Fruit fly (Drosophila melanogaster): ENCODE results near the gene PK1-R.

The PK1-R gene

DNA sequence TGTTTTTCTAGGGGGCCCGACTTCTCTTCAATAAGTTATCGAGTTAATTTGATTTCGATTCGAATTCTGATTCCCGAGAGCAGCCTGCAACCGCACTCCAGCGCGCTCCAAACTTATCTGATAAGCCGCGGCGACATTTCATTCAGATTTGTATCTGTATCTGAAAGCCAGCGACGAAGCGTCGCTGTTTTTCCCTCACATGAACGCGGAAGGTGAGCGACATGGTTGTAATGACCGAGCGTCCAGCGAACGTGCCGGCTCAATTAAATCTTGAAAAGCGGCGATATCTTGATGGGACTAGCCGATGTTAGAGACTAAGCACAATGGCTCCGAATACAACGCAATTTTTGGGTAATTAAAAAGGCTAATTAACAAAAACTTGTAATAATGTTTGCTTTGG, at the start of gene PK1-R:
Gene PK1-R (minus strand): TSS at position 101 of the 400 bp plus-strand sequence.
- TF ChIP-seq noc (tag; optimal IDR thresholded peaks at IDR 0.05): no peak

DNA sequence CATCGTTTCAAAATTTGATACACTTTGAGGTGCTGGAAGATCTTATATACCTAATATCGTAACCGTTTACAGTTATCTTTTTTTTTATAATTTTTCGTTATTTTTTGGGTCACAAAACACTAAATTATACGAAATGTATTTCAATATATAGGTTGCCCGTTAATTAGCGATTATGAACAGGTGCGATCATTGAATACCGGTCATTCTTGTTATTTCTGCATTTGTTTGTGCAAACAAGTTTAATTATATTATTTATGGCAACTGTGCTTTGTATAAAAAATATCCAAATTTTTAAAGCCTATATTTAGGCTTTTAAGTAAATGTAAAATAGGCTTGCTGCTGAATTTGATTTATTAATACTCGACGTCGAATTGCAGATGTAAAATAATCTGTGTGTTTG, 49.6 kb upstream of the PK1-R start, which contains the start of gene CG42500:
Gene CG42500 (minus strand): TSS at position 101 of the 400 bp plus-strand sequence.
- TF ChIP-seq noc (tag; optimal IDR thresholded peaks at IDR 0.05): no peak

DNA sequence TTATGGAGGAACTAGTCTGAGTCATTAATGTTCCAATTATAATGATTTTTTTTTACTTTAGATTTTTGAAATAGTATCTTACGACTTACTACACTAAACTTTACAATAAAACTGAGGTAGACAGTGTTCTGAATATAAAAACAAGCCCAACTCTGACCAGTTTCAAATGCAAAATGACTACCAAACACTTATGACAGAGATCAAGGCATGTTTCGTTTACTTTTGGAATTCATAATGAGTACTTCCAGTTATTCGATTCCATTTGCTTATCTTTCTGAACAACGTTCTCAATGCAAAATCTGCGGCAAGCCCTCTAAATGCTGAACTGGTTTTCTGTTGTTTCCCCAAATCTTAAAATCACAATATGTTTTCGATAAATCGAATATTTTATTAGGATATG, 48.9 kb upstream of the PK1-R start, which contains the start of gene CG14355:
Gene CG14355 (minus strand): TSS at position 101 of the 400 bp plus-strand sequence.
- no peak for TF ChIP-seq noc (tag; optimal IDR thresholded peaks at IDR 0.05)

- TF ChIP-seq noc (tag; optimal IDR thresholded peaks at IDR 0.05): no peak
Observed at dm6 chr3R:14140912-14141311, 38.0 kb upstream of the PK1-R start.

DNA sequence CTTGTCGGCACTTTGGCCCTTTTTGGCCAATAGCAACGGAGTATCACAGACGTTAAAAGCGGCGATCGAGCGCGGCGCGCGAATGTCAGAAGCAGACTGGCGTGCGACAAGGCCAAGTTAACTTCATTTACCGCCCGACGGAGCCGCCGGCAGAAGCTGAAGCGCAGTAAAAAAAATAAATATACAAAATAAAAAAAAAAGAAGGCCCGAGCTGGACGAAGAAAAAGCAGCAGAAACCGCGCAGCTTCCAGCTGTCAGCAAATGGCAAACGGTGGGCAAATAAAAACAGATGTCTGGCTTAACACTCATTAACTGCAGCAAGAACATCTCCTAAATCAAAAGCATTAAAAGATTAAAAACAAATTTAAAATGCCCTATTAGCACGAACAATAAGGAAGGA, 29.1 kb upstream of the PK1-R start, which contains the start of gene CG14356:
Gene CG14356 (minus strand): TSS at position 101 of the 400 bp plus-strand sequence.
- no peak for TF ChIP-seq noc (tag; optimal IDR thresholded peaks at IDR 0.05)

- peak; percentile 93 for TF ChIP-seq noc (tag; optimal IDR thresholded peaks at IDR 0.05)
Observed at dm6 chr3R:14125479-14126121, 22.7 kb upstream of the PK1-R start, which contains the start of the genes 140up and Polr2B. Gene 140up (minus strand): TSS chr3R:14125548. Gene Polr2B (plus strand): TSS chr3R:14125791.

- TF ChIP-seq noc (tag; optimal IDR thresholded peaks at IDR 0.05): no peak
Observed at dm6 chr3R:14122347-14122812, 19.5 kb upstream of the PK1-R start, which contains the start of the genes Abi and twf. Gene Abi (minus strand): TSS chr3R:14122420. Gene twf (plus strand): TSS chr3R:14122654.

dm6 chr3R:14118350-14118749, 15.4 kb upstream of the PK1-R start, which contains the start of gene Kif19A:
Gene Kif19A (minus strand): TSS chr3R:14118450.
- TF ChIP-seq noc (tag; optimal IDR thresholded peaks at IDR 0.05): no peak

DNA sequence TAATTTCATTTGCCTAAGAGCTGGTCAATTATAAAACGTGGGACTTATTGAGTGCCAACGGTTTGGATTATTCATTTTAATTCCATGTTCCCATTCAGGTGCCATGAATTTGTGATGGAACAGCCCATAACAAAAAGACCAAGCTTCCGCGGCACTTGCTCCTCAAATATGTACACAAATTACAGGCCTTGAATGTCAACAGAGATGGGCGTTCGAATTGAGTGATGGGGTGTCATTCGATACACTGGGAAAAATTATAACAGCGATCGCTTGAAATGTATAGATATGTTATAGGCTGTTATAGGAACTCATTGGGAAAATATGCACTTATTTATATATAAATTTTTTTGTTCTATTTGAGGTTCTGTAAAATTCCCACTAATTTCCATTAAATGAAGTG, 13.2 kb upstream of the PK1-R start:
- TF ChIP-seq noc (tag; optimal IDR thresholded peaks at IDR 0.05): no peak

DNA sequence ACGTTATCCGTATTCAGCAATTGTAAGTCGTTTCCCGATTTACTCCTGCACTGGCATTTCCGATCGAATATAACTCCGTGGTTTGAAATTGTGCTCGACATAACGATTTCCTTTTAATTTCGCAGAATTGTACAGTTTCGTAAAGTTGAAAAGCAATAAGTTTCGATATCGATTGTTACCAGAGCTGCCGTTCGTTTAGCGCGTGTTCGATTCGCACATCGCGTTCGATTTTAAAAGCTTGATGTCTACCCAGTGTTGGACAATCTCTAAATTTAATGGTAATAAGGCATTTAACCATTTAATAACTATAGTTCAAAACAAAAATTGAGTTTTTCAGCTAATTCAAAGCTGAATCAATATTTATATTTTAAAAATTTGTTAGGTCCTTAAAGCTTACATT, 9.1 kb upstream of the PK1-R start, which contains the start of gene CG14357:
Gene CG14357 (minus strand): TSS at position 101 of the 400 bp plus-strand sequence.
- TF ChIP-seq noc (tag; optimal IDR thresholded peaks at IDR 0.05): no peak

DNA sequence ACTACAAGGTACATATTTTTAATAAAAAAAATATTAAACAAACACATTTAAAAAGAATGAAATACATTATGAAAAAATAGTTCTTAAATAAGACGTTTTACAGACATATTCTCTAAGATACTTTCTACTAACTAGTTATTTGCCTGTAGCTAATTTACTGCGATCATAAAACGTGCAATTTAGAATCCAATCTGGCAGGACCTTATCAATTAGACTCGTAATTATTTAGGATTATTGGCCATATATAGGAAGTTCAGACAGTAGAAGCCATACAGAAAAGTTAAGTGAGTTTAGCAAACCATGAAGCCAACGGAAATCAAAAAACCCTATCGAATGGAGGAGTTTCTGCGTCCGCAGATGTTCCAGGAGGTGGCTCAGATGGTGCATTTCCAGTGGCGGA, 6.2 kb upstream of the PK1-R start, which contains the start of gene Or88a:
Gene Or88a (plus strand): TSS at position 301 of the 400 bp plus-strand sequence.
- TF ChIP-seq noc (tag; optimal IDR thresholded peaks at IDR 0.05): no peak

DNA sequence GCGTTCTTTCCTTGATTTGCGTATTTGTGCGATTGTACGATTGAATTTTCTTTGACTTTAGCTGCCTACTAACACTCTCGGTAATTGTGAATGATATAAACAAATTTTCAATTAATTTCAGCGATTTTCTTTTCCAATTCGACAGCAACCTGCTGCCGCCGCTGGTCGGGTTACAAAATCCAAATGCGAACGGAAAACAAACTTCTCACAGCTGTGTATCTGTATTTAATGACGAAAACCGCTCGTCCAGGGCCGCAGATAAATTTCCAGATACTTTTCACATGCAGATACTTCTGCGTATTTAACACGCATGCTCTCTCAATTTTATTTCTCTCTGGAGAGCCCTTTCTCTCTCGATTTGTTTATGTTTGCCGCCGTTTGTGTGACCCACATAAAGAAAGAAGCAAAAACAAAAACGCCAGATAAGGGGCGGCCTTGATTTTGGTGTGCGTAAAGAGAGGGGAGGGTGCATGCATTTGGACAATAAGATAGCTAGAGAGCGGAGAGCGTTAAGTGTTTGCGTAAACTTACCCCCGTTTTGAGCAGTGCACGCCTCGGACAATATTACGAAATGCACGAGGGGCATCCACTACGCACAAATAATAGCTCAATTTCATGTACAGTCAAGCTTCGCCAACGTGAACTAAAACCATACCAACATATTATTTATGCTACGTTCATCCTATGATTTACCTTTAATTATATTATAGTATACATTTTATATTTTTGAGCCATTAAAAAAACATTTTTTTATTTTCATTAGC, 5.4 kb upstream of the PK1-R start, which contains the start of gene CG12402:
Gene CG12402 (minus strand): TSS at position 164 of the 764 bp plus-strand sequence.
- no peak for TF ChIP-seq noc (tag; optimal IDR thresholded peaks at IDR 0.05)

DNA sequence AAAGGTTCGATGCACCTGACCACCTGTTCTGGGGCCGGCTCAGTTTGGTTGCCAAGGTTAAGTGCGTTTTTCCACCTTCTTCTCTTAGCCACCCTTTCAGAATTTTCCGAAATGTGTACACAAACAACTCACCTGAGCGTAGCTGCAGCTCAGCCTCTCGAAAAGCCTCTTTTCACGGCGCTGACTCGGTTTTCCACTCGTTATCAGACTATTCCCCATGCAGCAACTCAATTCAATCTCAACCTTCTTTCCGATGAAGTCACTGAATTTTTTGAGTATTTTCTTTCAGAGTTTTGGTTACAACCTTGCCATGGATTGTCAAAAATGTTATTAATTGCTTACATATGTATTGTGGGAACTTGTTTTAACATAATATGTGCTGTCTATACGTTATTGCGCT, 4.7 kb upstream of the PK1-R start:
- TF ChIP-seq noc (tag; optimal IDR thresholded peaks at IDR 0.05): no peak

DNA sequence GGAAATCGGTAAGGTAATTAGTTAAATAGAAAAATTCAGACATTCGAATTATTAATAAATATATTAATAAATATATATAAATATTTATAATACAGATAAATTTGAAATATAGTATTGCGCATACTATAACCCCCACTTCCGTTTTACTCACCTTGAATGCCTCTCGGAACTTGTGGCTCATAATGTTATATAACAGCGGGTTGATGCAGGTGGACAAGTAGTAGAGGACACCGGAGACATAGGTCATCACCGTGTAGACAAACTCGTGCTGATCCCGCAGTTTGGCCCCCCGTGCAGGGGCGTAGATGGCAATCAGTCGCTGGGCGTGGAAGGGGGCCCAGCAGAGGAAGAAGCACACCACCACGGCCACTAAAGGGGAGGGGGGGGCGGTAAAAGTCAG, 2.0 kb downstream of the PK1-R start:
- no peak for TF ChIP-seq noc (tag; optimal IDR thresholded peaks at IDR 0.05)

- TF ChIP-seq noc (tag; optimal IDR thresholded peaks at IDR 0.05): no peak
Observed at dm6 chr3R:14098527-14099109, 4.3 kb downstream of the PK1-R start.

- no peak for TF ChIP-seq noc (tag; optimal IDR thresholded peaks at IDR 0.05)
Observed at dm6 chr3R:14097980-14098379, 4.9 kb downstream of the PK1-R start, which contains the start of gene CG9920. Gene CG9920 (minus strand): TSS chr3R:14098080.
